Worm (Caenorhabditis elegans) whole organism, late embryonic: ENCODE data around the gene T15H9.4.
A peak's percentile ranks its signal among the peaks of the same experiment; 100 is the strongest.

Experiments used
- C08G9.2 ChIP-seq: sonication (generic microtip); optimal IDR thresholded peaks from 2 replicates; lab custom pipeline; 2016; ENCODE audit warnings: mild to moderate bottlenecking, missing genetic modification characterization, moderate library complexity, missing compliant biosample characterization
- C38D4.7 ChIP-seq: fragments of 200-800 bp; sonication (Bioruptor generic); optimal IDR thresholded peaks from 2 replicates; lab custom pipeline; 2018; ENCODE audit warnings: mild to moderate bottlenecking, missing genetic modification characterization, moderate library complexity, missing compliant biosample characterization
- F13H6.1 ChIP-seq: sonication (generic microtip); optimal IDR thresholded peaks from 2 replicates; lab custom pipeline; 2016; ENCODE audit warnings: missing genetic modification characterization, missing compliant biosample characterization
- K02D7.2 ChIP-seq: sonication (generic microtip); optimal IDR thresholded peaks from 2 replicates; lab custom pipeline; 2017; ENCODE audit warnings: mild to moderate bottlenecking, missing genetic modification characterization, missing compliant biosample characterization
- K09A11.1 ChIP-seq: sonication (generic microtip); optimal IDR thresholded peaks from 2 replicates; lab custom pipeline; 2017; ENCODE audit warnings: antibody characterized with exemption, mild to moderate bottlenecking, missing genetic modification characterization, missing compliant biosample characterization; ENCODE audit not compliant: insufficient read depth
- Y22D7AL.16 ChIP-seq: sonication (generic microtip); optimal IDR thresholded peaks from 2 replicates; lab custom pipeline; 2016; ENCODE audit warnings: missing genetic modification characterization, missing compliant biosample characterization
- ahr-1 ChIP-seq: sonication (generic microtip); optimal IDR thresholded peaks from 2 replicates; lab custom pipeline; 2016; ENCODE audit warnings: missing genetic modification characterization, missing compliant biosample characterization
- ama-1 ChIP-seq: fragments of 150-350 bp; optimal IDR thresholded peaks from 2 replicates; lab custom pipeline; 2014
- ceh-19 ChIP-seq: fragments of 200-800 bp; sonication (Bioruptor generic); optimal IDR thresholded peaks from 2 replicates; lab custom pipeline; 2018; ENCODE audit warnings: mild to moderate bottlenecking, missing genetic modification characterization, missing compliant biosample characterization
- ceh-2 ChIP-seq: sonication (generic microtip); optimal IDR thresholded peaks from 2 replicates; lab custom pipeline; 2016; ENCODE audit warnings: missing genotype, missing genetic modification characterization, missing compliant biosample characterization
- ceh-31 ChIP-seq: sonication (generic microtip); optimal IDR thresholded peaks from 2 replicates; lab custom pipeline; 2016; ENCODE audit warnings: missing genetic modification characterization, missing compliant biosample characterization
- ceh-34 ChIP-seq: sonication (generic microtip); optimal IDR thresholded peaks from 2 replicates; lab custom pipeline; 2016; ENCODE audit warnings: mild to moderate bottlenecking, missing genetic modification characterization, missing compliant biosample characterization
- ceh-45 ChIP-seq: fragments of 200-800 bp; sonication (Bioruptor generic); IDR thresholded peaks from 2 replicates; pipeline ENCODE4 v1.3.6; 2022; ENCODE audit warnings: missing genetic modification reagents, missing genetic modification characterization, missing compliant biosample characterization
- ceh-6 ChIP-seq: fragments of 200-800 bp; sonication (Bioruptor generic); optimal IDR thresholded peaks from 2 replicates; lab custom pipeline; 2018; ENCODE audit warnings: mild to moderate bottlenecking, missing genetic modification characterization, missing compliant biosample characterization
- ceh-9 ChIP-seq: sonication (generic microtip); optimal IDR thresholded peaks from 2 replicates; lab custom pipeline; 2016; ENCODE audit warnings: mild to moderate bottlenecking, missing genetic modification characterization, inconsistent platforms, missing compliant biosample characterization
- che-1 ChIP-seq: sonication (generic microtip); optimal IDR thresholded peaks from 2 replicates; lab custom pipeline; 2016; ENCODE audit warnings: mild to moderate bottlenecking, missing genetic modification characterization, missing compliant biosample characterization
- dmd-4 ChIP-seq: sonication (generic microtip); optimal IDR thresholded peaks from 2 replicates; lab custom pipeline; 2016; ENCODE audit warnings: borderline replicate concordance, missing genetic modification characterization, missing compliant biosample characterization
- dve-1 ChIP-seq: sonication (generic microtip); optimal IDR thresholded peaks from 2 replicates; lab custom pipeline; 2017; ENCODE audit warnings: antibody characterized with exemption, mild to moderate bottlenecking, missing genetic modification characterization, missing compliant biosample characterization
- elt-2 ChIP-seq: sonication (generic microtip); optimal IDR thresholded peaks from 2 replicates; lab custom pipeline; 2016; ENCODE audit warnings: missing genetic modification reagents, missing genetic modification characterization, missing compliant biosample characterization
- elt-4 ChIP-seq: sonication (generic microtip); optimal IDR thresholded peaks from 2 replicates; lab custom pipeline; 2016; ENCODE audit warnings: missing genetic modification characterization, missing compliant biosample characterization
- ets-4 ChIP-seq: sonication (generic microtip); optimal IDR thresholded peaks from 2 replicates; lab custom pipeline; 2016; ENCODE audit warnings: missing genetic modification characterization, missing compliant biosample characterization
- eyg-1 ChIP-seq: sonication (generic microtip); optimal IDR thresholded peaks from 2 replicates; lab custom pipeline; 2016; ENCODE audit warnings: missing genotype, missing genetic modification characterization, missing compliant biosample characterization
- fax-1 ChIP-seq: sonication (generic microtip); optimal IDR thresholded peaks from 2 replicates; lab custom pipeline; 2016; ENCODE audit warnings: missing genotype, missing genetic modification characterization, missing compliant biosample characterization
- fkh-6 ChIP-seq: sonication (generic microtip); optimal IDR thresholded peaks from 2 replicates; lab custom pipeline; 2016; ENCODE audit warnings: missing genetic modification characterization, missing compliant biosample characterization
- gmeb-2 ChIP-seq: sonication (generic microtip); optimal IDR thresholded peaks from 2 replicates; lab custom pipeline; 2016; ENCODE audit warnings: missing genetic modification characterization, inconsistent platforms, missing compliant biosample characterization
- hlh-30 ChIP-seq: sonication (generic microtip); optimal IDR thresholded peaks from 2 replicates; lab custom pipeline; 2017; ENCODE audit warnings: antibody characterized with exemption, missing genetic modification characterization, missing compliant biosample characterization; ENCODE audit not compliant: insufficient read depth
- hlh-6 ChIP-seq: sonication (generic microtip); optimal IDR thresholded peaks from 2 replicates; lab custom pipeline; 2016; ENCODE audit warnings: missing genotype, missing genetic modification characterization, missing compliant biosample characterization
- hlh-8 ChIP-seq: sonication (generic microtip); optimal IDR thresholded peaks from 2 replicates; lab custom pipeline; 2016; ENCODE audit warnings: missing genotype, missing genetic modification characterization, missing compliant biosample characterization
- madf-2 ChIP-seq: sonication (generic microtip); optimal IDR thresholded peaks from 2 replicates; lab custom pipeline; 2017; ENCODE audit warnings: missing genetic modification characterization, missing compliant biosample characterization
- mec-3 ChIP-seq: sonication (generic microtip); optimal IDR thresholded peaks from 2 replicates; lab custom pipeline; 2016; ENCODE audit warnings: borderline replicate concordance, missing genetic modification characterization, missing compliant biosample characterization
- nfya-1 ChIP-seq: sonication (generic microtip); optimal IDR thresholded peaks from 2 replicates; lab custom pipeline; 2017; ENCODE audit warnings: missing genetic modification characterization, mild to moderate bottlenecking, missing compliant biosample characterization, antibody characterized with exemption, moderate library complexity
- nhr-232 ChIP-seq: sonication (generic microtip); optimal IDR thresholded peaks from 2 replicates; lab custom pipeline; 2016; ENCODE audit warnings: missing genetic modification characterization, missing compliant biosample characterization
- pag-3 ChIP-seq: sonication (generic microtip); optimal IDR thresholded peaks from 2 replicates; lab custom pipeline; 2016; ENCODE audit warnings: missing compliant biosample characterization, missing genetic modification characterization, borderline replicate concordance
- pat-9 ChIP-seq: fragments of 200-800 bp; sonication (Bioruptor generic); optimal IDR thresholded peaks from 2 replicates; lab custom pipeline; 2018; ENCODE audit warnings: mild to moderate bottlenecking, missing genetic modification characterization, moderate library complexity, missing compliant biosample characterization
- pax-1 ChIP-seq: fragments of 150-350 bp; optimal IDR thresholded peaks from 2 replicates; lab custom pipeline; 2014; ENCODE audit warnings: missing biosample characterization, missing genetic modification characterization
- pha-2 ChIP-seq: sonication (generic microtip); optimal IDR thresholded peaks from 2 replicates; lab custom pipeline; 2017; ENCODE audit warnings: mild to moderate bottlenecking, missing genetic modification characterization, missing compliant biosample characterization
- pqm-1 ChIP-seq: sonication (generic microtip); optimal IDR thresholded peaks from 2 replicates; lab custom pipeline; 2016; ENCODE audit warnings: missing genetic modification characterization, missing compliant biosample characterization
- pros-1 ChIP-seq: fragments of 150-350 bp; optimal IDR thresholded peaks from 2 replicates; lab custom pipeline; 2014; ENCODE audit warnings: missing biosample characterization, missing genetic modification reagents, missing genetic modification characterization
- ref-2 ChIP-seq: sonication (generic microtip); optimal IDR thresholded peaks from 2 replicates; lab custom pipeline; 2016; ENCODE audit warnings: missing genetic modification characterization, missing compliant biosample characterization
- rnt-1 ChIP-seq: sonication (generic microtip); optimal IDR thresholded peaks from 2 replicates; lab custom pipeline; 2016; ENCODE audit warnings: missing genetic modification characterization, missing compliant biosample characterization
- sdc-2 ChIP-seq: sonication (generic microtip); optimal IDR thresholded peaks from 2 replicates; lab custom pipeline; 2016; ENCODE audit warnings: missing genotype, missing genetic modification characterization, missing compliant biosample characterization
- syd-9 ChIP-seq: sonication (generic microtip); optimal IDR thresholded peaks from 2 replicates; lab custom pipeline; 2016; ENCODE audit warnings: mild to moderate bottlenecking, missing genetic modification characterization, moderate library complexity, missing compliant biosample characterization
- tbx-2 ChIP-seq: sonication (generic microtip); optimal IDR thresholded peaks from 2 replicates; lab custom pipeline; 2016; ENCODE audit warnings: missing genetic modification characterization, missing compliant biosample characterization
- tbx-7 ChIP-seq: sonication (generic microtip); optimal IDR thresholded peaks from 2 replicates; lab custom pipeline; 2016; ENCODE audit warnings: missing genotype, missing genetic modification characterization, missing compliant biosample characterization
- unc-42 ChIP-seq: sonication (generic microtip); optimal IDR thresholded peaks from 2 replicates; lab custom pipeline; 2016; ENCODE audit warnings: missing genotype, missing genetic modification characterization, missing compliant biosample characterization
- zip-5 ChIP-seq: sonication (generic microtip); optimal IDR thresholded peaks from 2 replicates; lab custom pipeline; 2016; ENCODE audit warnings: missing genetic modification characterization, missing compliant biosample characterization
- ztf-16 ChIP-seq: sonication (generic microtip); optimal IDR thresholded peaks from 2 replicates; lab custom pipeline; 2017; ENCODE audit warnings: missing genetic modification characterization, missing compliant biosample characterization

T15H9.4 gene

ce11 chrII:9589667-9590066 is 22.0 kb upstream of the T15H9.4 start, which contains the start of gene eral-1:
TSS of gene eral-1 (minus strand) at chrII:9589767.
- TF ChIP-seq Y22D7AL.16 (tag; lab: Kevin White, UChicago) (no peak), nfya-1 (no peak), pax-1 (tag; lab: Kevin White, UChicago) (no peak), rnt-1 (tag; lab: Kevin White, UChicago) (no peak), pqm-1 (tag; lab: Kevin White, UChicago) (no peak), pros-1 (tag; lab: Kevin White, UChicago) (no peak), C08G9.2 (tag; lab: Kevin White, UChicago) (no peak), ceh-34 (tag; lab: Kevin White, UChicago) (no peak)

- TF ChIP-seq che-1 (tag; lab: Kevin White, UChicago), result no peak
- no peak for TF ChIP-seq nhr-232 (tag; lab: Kevin White, UChicago)
- peak; percentile 18 for TF ChIP-seq ceh-34 (tag; lab: Kevin White, UChicago)
- TF ChIP-seq tbx-2 (tag; lab: Kevin White, UChicago), result peak; percentile 71
- TF ChIP-seq pros-1 (tag; lab: Kevin White, UChicago), result no peak
- peak; percentile 81 for TF ChIP-seq ref-2
- TF ChIP-seq ztf-16 (tag; lab: Kevin White, UChicago), result no peak
- peak; percentile 13 for TF ChIP-seq unc-42 (tag; lab: Kevin White, UChicago)
- no peak for TF ChIP-seq Y22D7AL.16 (tag; lab: Kevin White, UChicago)
- TF ChIP-seq eyg-1 (tag; lab: Kevin White, UChicago), result peak; percentile 1
- no peak for TF ChIP-seq pax-1 (tag; lab: Kevin White, UChicago)
- TF ChIP-seq C38D4.7 (GFP tag; lab: Kevin White, UChicago), result no peak
- TF ChIP-seq ceh-2, result peak; percentile 93
- peak; percentile 92 for TF ChIP-seq tbx-7 (tag; lab: Kevin White, UChicago)
- no peak for TF ChIP-seq dve-1 (tag; lab: Kevin White, UChicago)
- peak; percentile 52 for TF ChIP-seq F13H6.1 (tag; lab: Kevin White, UChicago)
- no peak for TF ChIP-seq ceh-45 (GFP tag; lab: Robert Waterston, UW)
- TF ChIP-seq fax-1, result peak; percentile 27
- TF ChIP-seq mec-3, result peak; percentile 30
- TF ChIP-seq madf-2 (tag; lab: Kevin White, UChicago), result no peak
- TF ChIP-seq pat-9 (tag; lab: Kevin White, UChicago), result no peak
- TF ChIP-seq ets-4, result peak; percentile 89
- no peak for TF ChIP-seq ama-1 (lab: Kevin White, UChicago)
- peak; percentile 48 for TF ChIP-seq ahr-1
- TF ChIP-seq C08G9.2 (tag; lab: Kevin White, UChicago), result peak; percentile 93
- TF ChIP-seq K02D7.2 (tag; lab: Kevin White, UChicago), result no peak
- TF ChIP-seq syd-9 (tag; lab: Kevin White, UChicago), result no peak
- TF ChIP-seq sdc-2 (tag; lab: Kevin White, UChicago), result peak; percentile 32
- peak; percentile 45 for TF ChIP-seq fkh-6
- TF ChIP-seq K09A11.1, result no peak
- TF ChIP-seq zip-5 (tag; lab: Kevin White, UChicago), result peak; percentile 78
- no peak for TF ChIP-seq hlh-30 (tag; lab: Kevin White, UChicago)
- TF ChIP-seq ceh-6 (GFP tag; lab: Kevin White, UChicago), result no peak
- no peak for TF ChIP-seq ceh-19 (GFP tag; lab: Kevin White, UChicago)
- no peak for TF ChIP-seq dmd-4
- TF ChIP-seq hlh-8 (tag; lab: Kevin White, UChicago), result peak; percentile 60
- no peak for TF ChIP-seq pha-2 (tag; lab: Kevin White, UChicago)
- TF ChIP-seq rnt-1 (tag; lab: Kevin White, UChicago), result peak; percentile 58
- no peak for TF ChIP-seq gmeb-2 (tag; lab: Kevin White, UChicago)
- peak; percentile 1 for TF ChIP-seq nfya-1
- TF ChIP-seq ceh-31 (tag; lab: Kevin White, UChicago), result peak; percentile 92
- TF ChIP-seq elt-2 (tag; lab: Kevin White, UChicago), result peak; percentile 56
- TF ChIP-seq ceh-9 (tag; lab: Kevin White, UChicago), result no peak
- TF ChIP-seq pag-3 (tag; lab: Kevin White, UChicago), result no peak
- peak; percentile 74 for TF ChIP-seq hlh-6
- TF ChIP-seq elt-4 (tag; lab: Kevin White, UChicago), result no peak
Measured at ce11 chrII:9591071-9591470, 20.6 kb upstream of the T15H9.4 start, which contains the start of the genes E02H1.1 and tag-124. TSS of gene E02H1.1 (minus strand) at chrII:9591164. TSS of gene tag-124 (plus strand) at chrII:9591292.
